Fruit fly (Drosophila melanogaster) whole organism, embryonic: ENCODE results near the gene Muc68Ca.

ENCODE experiments used
- Bteb2 ChIP-seq: fragments of 200-800 bp; sonication (Bioruptor generic); optimal IDR thresholded peaks from 2 replicates; lab custom pipeline; 2016; ENCODE audit warnings: missing biosample characterization, missing genetic modification characterization
- C15 ChIP-seq: fragments of 200-800 bp; sonication (Bioruptor generic); IDR thresholded peaks from 3 replicates; pipeline ENCODE4 v1.3.6; 2022; ENCODE audit warnings: missing biosample characterization, missing genetic modification characterization
- CG1024 ChIP-seq: fragments of 200-800 bp; sonication (Bioruptor generic); IDR thresholded peaks from 2 replicates; pipeline ENCODE4 v1.3.6; 2022; ENCODE audit warnings: missing biosample characterization, missing genetic modification characterization
- CG10431 ChIP-seq: fragments of 200-800 bp; sonication (Bioruptor generic); optimal IDR thresholded peaks from 3 replicates; lab custom pipeline; 2018; ENCODE audit warnings: missing biosample characterization, mild to moderate bottlenecking, missing genetic modification characterization
- CG10959 ChIP-seq: fragments of 200-800 bp; sonication (Bioruptor generic); IDR thresholded peaks from 2 replicates; pipeline ENCODE4 v1.3.6; 2022; ENCODE audit warnings: missing biosample characterization, missing genetic modification characterization
- CG14965 ChIP-seq: fragments of 200-800 bp; sonication (Bioruptor generic); optimal IDR thresholded peaks from 2 replicates; lab custom pipeline; 2016; ENCODE audit warnings: missing biosample characterization, missing genetic modification characterization, borderline replicate concordance
- CG15011 ChIP-seq: fragments of 200-800 bp; sonication (Bioruptor generic); optimal IDR thresholded peaks from 3 replicates; lab custom pipeline; 2018; ENCODE audit warnings: missing biosample characterization, mild to moderate bottlenecking, missing genetic modification characterization
- CG15514 ChIP-seq: fragments of 200-800 bp; sonication (Bioruptor generic); optimal IDR thresholded peaks from 3 replicates; lab custom pipeline; 2017; ENCODE audit warnings: missing biosample characterization, missing genetic modification characterization, mild to moderate bottlenecking, moderate library complexity, missing genetic modification reagents
- CG16779 ChIP-seq: fragments of 200-800 bp; sonication (Bioruptor generic); IDR thresholded peaks from 2 replicates; pipeline ENCODE4 v1.3.6; 2022; ENCODE audit warnings: missing biosample characterization, missing genetic modification characterization
- CG17328 ChIP-seq: fragments of 200-800 bp; sonication (Bioruptor generic); IDR thresholded peaks from 2 replicates; pipeline ENCODE4 v1.3.6; 2022; ENCODE audit warnings: missing biosample characterization, missing genetic modification characterization
- CG2116 ChIP-seq: fragments of 200-800 bp; sonication (Bioruptor generic); optimal IDR thresholded peaks from 3 replicates; lab custom pipeline; 2018; ENCODE audit warnings: missing biosample characterization, mild to moderate bottlenecking, missing genetic modification characterization
- CG2120 ChIP-seq: fragments of 200-800 bp; sonication (Bioruptor generic); optimal IDR thresholded peaks from 3 replicates; lab custom pipeline; 2016; ENCODE audit warnings: missing biosample characterization, missing genetic modification characterization
- CG30020 ChIP-seq: fragments of 200-800 bp; optimal IDR thresholded peaks from 2 replicates; lab custom pipeline; 2019; ENCODE audit warnings: missing biosample characterization, mild to moderate bottlenecking, missing genetic modification characterization, moderate library complexity
- CG42726 ChIP-seq: fragments of 200-800 bp; sonication (Bioruptor generic); IDR thresholded peaks from 2 replicates; pipeline ENCODE4 v1.3.6; 2022; ENCODE audit warnings: missing biosample characterization, missing genetic modification characterization; ENCODE audit not compliant: partially characterized antibody
- CG5953 ChIP-seq: fragments of 200-800 bp; sonication (Bioruptor generic); IDR thresholded peaks from 2 replicates; pipeline ENCODE4 v1.3.6; 2022; ENCODE audit warnings: missing biosample characterization, missing genetic modification characterization
- CG6683 ChIP-seq: fragments of 200-800 bp; sonication (Bioruptor generic); optimal IDR thresholded peaks from 2 replicates; lab custom pipeline; 2017; ENCODE audit warnings: missing biosample characterization, mild to moderate bottlenecking, missing genetic modification characterization, missing genetic modification reagents
- CG7928 ChIP-seq: fragments of 200-800 bp; sonication (Bioruptor generic); optimal IDR thresholded peaks from 2 replicates; lab custom pipeline; 2017; ENCODE audit warnings: missing biosample characterization, mild to moderate bottlenecking, missing genetic modification characterization
- CG9609 ChIP-seq: fragments of 200-800 bp; sonication (Bioruptor generic); optimal IDR thresholded peaks from 3 replicates; lab custom pipeline; 2016; ENCODE audit warnings: missing biosample characterization, missing genetic modification characterization
- HLH54F ChIP-seq: fragments of 200-800 bp; sonication (Bioruptor generic); optimal IDR thresholded peaks from 3 replicates; lab custom pipeline; 2016; ENCODE audit warnings: missing biosample characterization, missing genetic modification characterization
- Hsf ChIP-seq: fragments of 200-800 bp; sonication (Bioruptor generic); optimal IDR thresholded peaks from 3 replicates; lab custom pipeline; 2016; ENCODE audit warnings: missing biosample characterization, missing genetic modification characterization
- Kr ChIP-seq: fragments of 200-800 bp; sonication (Bioruptor generic); optimal IDR thresholded peaks from 2 replicates; lab custom pipeline; 2017; ENCODE audit warnings: missing biosample characterization, mild to moderate bottlenecking, missing genetic modification characterization
- Lhr ChIP-seq: fragments of 200-800 bp; sonication (Bioruptor generic); optimal IDR thresholded peaks from 3 replicates; lab custom pipeline; 2017; ENCODE audit warnings: mild to moderate bottlenecking, missing biosample characterization, missing genetic modification reagents, missing genetic modification characterization
- Mrtf ChIP-seq: fragments of 200-800 bp; sonication (Bioruptor generic); IDR thresholded peaks from 3 replicates; pipeline ENCODE4 v1.3.6; 2022; ENCODE audit warnings: missing biosample characterization, missing genetic modification characterization
- Neu2 ChIP-seq: fragments of 200-800 bp; sonication (Bioruptor generic); optimal IDR thresholded peaks from 3 replicates; lab custom pipeline; 2016; ENCODE audit warnings: missing biosample characterization, missing genetic modification characterization, borderline replicate concordance
- Rfx ChIP-seq: fragments of 200-800 bp; sonication (Bioruptor generic); IDR thresholded peaks from 2 replicates; pipeline ENCODE4 v1.3.6; 2022; ENCODE audit warnings: missing biosample characterization, missing genetic modification characterization
- cg ChIP-seq: fragments of 200-800 bp; sonication (Bioruptor generic); optimal IDR thresholded peaks from 3 replicates; lab custom pipeline; 2019; ENCODE audit warnings: missing biosample characterization, mild to moderate bottlenecking, missing genetic modification characterization, moderate library complexity
- chm ChIP-seq: fragments of 200-800 bp; sonication (Bioruptor generic); IDR thresholded peaks from 2 replicates; pipeline ENCODE4 v1.3.6; 2022; ENCODE audit warnings: missing biosample characterization, missing genetic modification characterization
- dm ChIP-seq: fragments of 200-800 bp; sonication (Bioruptor generic); optimal IDR thresholded peaks from 3 replicates; lab custom pipeline; 2016; ENCODE audit warnings: missing biosample characterization, missing genetic modification characterization
- dpn ChIP-seq, 2 experiments: fragments of 200-800 bp; sonication (Bioruptor generic); optimal IDR thresholded peaks; 3 replicates each; lab custom pipeline; 2016; ENCODE audit warnings: missing biosample characterization in 2 of 2, missing genetic modification characterization in 2 of 2
- gsb ChIP-seq: fragments of 200-800 bp; sonication (Bioruptor generic); IDR thresholded peaks from 2 replicates; pipeline ENCODE4 v1.3.6; 2022; ENCODE audit warnings: missing biosample characterization, missing genetic modification characterization
- hb ChIP-seq: fragments of 200-800 bp; sonication (Bioruptor generic); IDR thresholded peaks from 3 replicates; pipeline ENCODE4 v1.3.6; 2022; ENCODE audit warnings: missing biosample characterization, missing genetic modification characterization; ENCODE audit not compliant: partially characterized antibody
- ind ChIP-seq: fragments of 200-800 bp; sonication (Bioruptor generic); optimal IDR thresholded peaks from 3 replicates; lab custom pipeline; 2016; ENCODE audit warnings: missing biosample characterization, missing genetic modification characterization
- klu ChIP-seq: fragments of 200-800 bp; sonication (Bioruptor generic); IDR thresholded peaks from 2 replicates; pipeline ENCODE4 v1.3.6; 2022; ENCODE audit warnings: missing biosample characterization, missing genetic modification characterization
- lbe ChIP-seq: fragments of 200-800 bp; sonication (Bioruptor generic); optimal IDR thresholded peaks from 2 replicates; lab custom pipeline; 2016; ENCODE audit warnings: missing biosample characterization, mild to moderate bottlenecking, missing genetic modification characterization
- lmd ChIP-seq: fragments of 200-800 bp; sonication (Bioruptor generic); IDR thresholded peaks from 2 replicates; pipeline ENCODE4 v1.3.6; 2022; ENCODE audit warnings: missing biosample characterization, missing genetic modification characterization
- nau ChIP-seq: fragments of 200-800 bp; sonication (Bioruptor generic); optimal IDR thresholded peaks from 3 replicates; lab custom pipeline; 2017; ENCODE audit warnings: missing biosample characterization, mild to moderate bottlenecking, missing genetic modification characterization, missing genetic modification reagents
- nerfin-1 ChIP-seq: fragments of 200-800 bp; sonication (Bioruptor generic); optimal IDR thresholded peaks from 3 replicates; lab custom pipeline; 2019; ENCODE audit warnings: missing biosample characterization, mild to moderate bottlenecking, missing genetic modification characterization, moderate library complexity
- oc ChIP-seq: fragments of 200-800 bp; sonication (Bioruptor generic); optimal IDR thresholded peaks from 2 replicates; lab custom pipeline; 2018; ENCODE audit warnings: missing biosample characterization, mild to moderate bottlenecking, missing genetic modification characterization, moderate library complexity
- pzg ChIP-seq: fragments of 200-800 bp; sonication (Bioruptor generic); optimal IDR thresholded peaks from 3 replicates; lab custom pipeline; 2018; ENCODE audit warnings: missing biosample characterization, mild to moderate bottlenecking, missing genetic modification characterization, moderate library complexity
- salm ChIP-seq: fragments of 200-800 bp; sonication (Bioruptor generic); optimal IDR thresholded peaks from 2 replicates; lab custom pipeline; 2018; ENCODE audit warnings: missing biosample characterization, mild to moderate bottlenecking, missing genetic modification characterization
- sc ChIP-seq, 3 experiments: fragments of >200 bp in 2 of 3; fragments of 200-800 bp in 1 of 3; sonication (Bioruptor generic) in 1 of 3; optimal IDR thresholded peaks; 2 replicates in 2 of 3; 3 replicates in 1 of 3; lab custom pipeline; 2017; ENCODE audit warnings: mild to moderate bottlenecking in 1 of 3, missing biosample characterization in 1 of 3, missing genetic modification characterization in 1 of 3, missing genetic modification reagents in 1 of 3
- sens ChIP-seq: fragments of 200-800 bp; sonication (Bioruptor generic); peaks from one replicate; lab custom pipeline; 2016; ENCODE audit warnings: missing biosample characterization, missing genetic modification characterization
- sna ChIP-seq: fragments of 200-800 bp; sonication (Bioruptor generic); IDR thresholded peaks from 2 replicates; pipeline ENCODE4 v1.3.6; 2022; ENCODE audit warnings: missing biosample characterization, missing genetic modification characterization; ENCODE audit not compliant: partially characterized antibody
- sqz ChIP-seq: fragments of 200-800 bp; sonication (Bioruptor generic); optimal IDR thresholded peaks from 3 replicates; lab custom pipeline; 2018; ENCODE audit warnings: missing biosample characterization, mild to moderate bottlenecking, missing genetic modification characterization
- tup ChIP-seq: fragments of 200-800 bp; sonication (Bioruptor generic); optimal IDR thresholded peaks from 2 replicates; lab custom pipeline; 2016; ENCODE audit warnings: missing biosample characterization, mild to moderate bottlenecking, missing genetic modification characterization, moderate library complexity
- unc-4 ChIP-seq: fragments of 200-800 bp; sonication (Bioruptor generic); IDR thresholded peaks from 2 replicates; pipeline ENCODE4 v1.3.6; 2022; ENCODE audit warnings: missing biosample characterization, missing genetic modification characterization; ENCODE audit not compliant: partially characterized antibody
- zen ChIP-seq: fragments of 200-800 bp; sonication (Bioruptor generic); optimal IDR thresholded peaks from 3 replicates; lab custom pipeline; 2018; ENCODE audit warnings: missing biosample characterization, mild to moderate bottlenecking, missing genetic modification characterization, moderate library complexity
- zfh1 ChIP-seq: fragments of 200-800 bp; sonication (Bioruptor generic); IDR thresholded peaks from 3 replicates; pipeline ENCODE4 v1.3.6; 2022; ENCODE audit warnings: missing biosample characterization, missing genetic modification characterization

Muc68Ca gene

DNA sequence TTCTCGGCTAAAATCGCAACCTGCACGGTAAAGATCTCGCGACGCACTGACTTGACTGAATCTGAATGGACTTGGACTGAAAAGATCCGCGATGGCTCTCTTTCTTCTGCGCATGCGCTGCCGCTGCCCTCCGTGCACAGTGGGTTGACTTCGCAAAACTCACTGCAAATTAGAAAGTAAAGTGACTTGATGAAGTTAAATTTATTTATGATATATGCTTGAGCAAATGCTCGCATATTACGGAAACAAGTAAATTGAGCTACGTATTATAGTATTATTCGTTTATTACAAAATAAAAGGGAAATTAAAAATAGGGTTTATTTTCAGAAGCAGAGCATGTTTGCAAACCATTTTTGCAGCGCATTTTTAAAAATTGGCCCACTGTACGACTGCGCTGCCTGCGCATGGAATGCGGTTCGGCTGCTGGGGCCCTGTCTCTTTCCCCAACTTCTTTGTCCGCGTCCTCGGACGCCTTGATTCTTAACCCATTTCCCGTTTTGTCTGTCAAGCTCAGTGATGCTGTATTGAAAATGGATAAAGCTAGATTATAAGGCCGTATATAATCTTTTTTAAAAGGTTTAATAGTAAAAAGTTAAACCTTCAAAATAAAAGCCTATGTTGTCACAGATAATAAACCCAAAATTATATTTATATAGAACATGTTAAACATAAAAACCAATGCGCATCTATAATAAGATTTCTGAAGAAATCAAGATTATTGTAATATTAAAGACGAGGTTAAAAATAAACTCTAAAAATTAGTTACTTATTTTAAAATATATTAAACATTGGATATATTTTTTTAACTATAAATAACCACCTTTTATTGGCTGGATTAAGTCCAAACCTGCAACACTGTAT, 32.0 kb downstream of the Muc68Ca start, which contains the start of gene rt (continued):
- TF ChIP-seq oc (no peak), Kr (no peak), sna (GFP tag; lab: Robert Waterston, UW) (no peak), CG16779 (GFP tag; lab: Robert Waterston, UW) (no peak), Rfx (GFP tag; lab: Robert Waterston, UW) (peak; percentile 44; the same call in 1 of the 2 replicates), CG1024 (0 out of 2 replicates have a peak, but pooled peaks have one; percentile 36), nau (GFP tag; lab: Kevin White, UChicago) (peak; percentile 33), sc (optimal IDR thresholded peaks at IDR 0.05; lab: Kevin White, UChicago) (no peak), sc (GFP tag; optimal IDR thresholded peaks at IDR 0.05; lab: Kevin White, UChicago) (peak; percentile 47), chm (no peak), CG30020 (peak; percentile 39), CG2116 (GFP tag; lab: Kevin White, UChicago) (peak; percentile 0), CG17328 (GFP tag; lab: Robert Waterston, UW) (peak; percentile 65), Hsf (GFP tag; lab: Kevin White, UChicago) (peak; percentile 63), CG7928 (GFP tag; lab: Kevin White, UChicago) (no peak), CG42726 (GFP tag; lab: Robert Waterston, UW) (no peak), CG10959 (GFP tag; lab: Robert Waterston, UW) (0 out of 2 replicates have a peak, but pooled peaks have one; percentile 33), HLH54F (GFP tag; lab: Kevin White, UChicago) (no peak), ind (peak; percentile 47), zen (tag; lab: Kevin White, UChicago) (peak; percentile 6), cg (GFP tag; lab: Kevin White, UChicago) (no peak), zfh1 (peak; percentile 67), CG2120 (GFP tag; lab: Kevin White, UChicago) (no peak), CG5953 (GFP tag; lab: Robert Waterston, UW) (peak; percentile 37; the same call in 1 of the 2 replicates), gsb (GFP tag; lab: Robert Waterston, UW) (no peak), lmd (GFP tag; lab: Robert Waterston, UW) (no peak; the same call in 1 of the 2 replicates), CG6683 (GFP tag; lab: Kevin White, UChicago) (no peak), hb (GFP tag; lab: Robert Waterston, UW) (no peak), klu (no peak), sens (GFP tag; lab: Kevin White, UChicago) (peak; percentile 95), Lhr (GFP tag; lab: Kevin White, UChicago) (peak; percentile 27), unc-4 (GFP tag; lab: Robert Waterston, UW) (no peak), CG15514 (no peak), tup (GFP tag; lab: Kevin White, UChicago) (no peak), nerfin-1 (tag; lab: Kevin White, UChicago) (peak; percentile 70), Bteb2 (GFP tag; lab: Kevin White, UChicago) (no peak), C15 (no peak), salm (tag; lab: Kevin White, UChicago) (peak; percentile 29), dpn (GFP tag; optimal IDR thresholded peaks at IDR 0.05; lab: Kevin White, UChicago) (peak in 1 of 2 experiments; percentile 40), sqz (GFP tag; lab: Kevin White, UChicago) (peak; percentile 31), CG9609 (GFP tag; lab: Kevin White, UChicago) (no peak), dm (GFP tag; lab: Kevin White, UChicago) (no peak), Neu2 (GFP tag; lab: Kevin White, UChicago) (no peak), CG10431 (GFP tag; lab: Kevin White, UChicago) (peak; percentile 17), Mrtf (GFP tag; lab: Robert Waterston, UW) (peak; percentile 30; the same call in 1 of the 3 replicates), pzg (GFP tag; lab: Kevin White, UChicago) (no peak), CG14965 (GFP tag; lab: Kevin White, UChicago) (no peak), lbe (GFP tag; lab: Kevin White, UChicago) (peak; percentile 26), CG15011 (GFP tag; lab: Kevin White, UChicago) (peak; percentile 27)
